Worm (Caenorhabditis elegans) whole organism, L4 larva: ENCODE results near the gene AH10.2.
A peak's percentile ranks its signal among the peaks of the same experiment; 100 is the strongest.

Source experiments
- aly-2 ChIP-seq: sonication (generic microtip); optimal IDR thresholded peaks from 2 replicates; lab custom pipeline; 2018; ENCODE audit warnings: missing biosample characterization, missing genetic modification characterization
- fos-1 ChIP-seq: fragments of 150-350 bp; optimal IDR thresholded peaks from 2 replicates; lab custom pipeline; 2014; ENCODE audit warnings: missing biosample characterization, missing genetic modification characterization
- lsy-2 ChIP-seq, 2 experiments: fragments of 150-350 bp in 1 of 2; sonication (generic microtip) in 1 of 2; optimal IDR thresholded peaks; 2 replicates each; lab custom pipeline; 2014 to 2017; ENCODE audit warnings: missing biosample characterization in 2 of 2, missing genetic modification characterization in 2 of 2
- nhr-237 ChIP-seq: sonication (generic microtip); optimal IDR thresholded peaks from 2 replicates; lab custom pipeline; 2017; ENCODE audit warnings: missing biosample characterization, missing genetic modification characterization
- nhr-76 ChIP-seq: fragments of 150-350 bp; optimal IDR thresholded peaks from 2 replicates; lab custom pipeline; 2014; ENCODE audit warnings: missing biosample characterization, missing genetic modification characterization
- zag-1 ChIP-seq: fragments of 150-350 bp; optimal IDR thresholded peaks from 2 replicates; lab custom pipeline; 2014; ENCODE audit warnings: missing biosample characterization, missing genetic modification characterization

- TF ChIP-seq lsy-2 (tag; optimal IDR thresholded peaks at IDR 0.05; lab: Kevin White, UChicago) (peak in 1 of 2 experiments; percentile 77), zag-1 (tag; lab: Kevin White, UChicago) (no peak), fos-1 (no peak), aly-2 (no peak), nhr-76 (tag; lab: Kevin White, UChicago) (no peak), nhr-237 (tag; lab: Kevin White, UChicago) (no peak)
Observed at ce11 chrV:14185438-14185837, 28.9 kb downstream of the AH10.2 start, which contains the start of the genes trm-1 and ints-2.
